Worm (Caenorhabditis elegans) whole organism, mixed stage, embryonic: ENCODE data around the gene C49C8.2.

ENCODE experiments used
- bed-3 ChIP-seq: fragments of 200-800 bp; sonication (Bioruptor generic); optimal IDR thresholded peaks from 3 replicates; lab custom pipeline; 2018; ENCODE audit warnings: mild to moderate bottlenecking, missing genetic modification characterization, moderate library complexity, missing compliant biosample characterization
- blmp-1 ChIP-seq: fragments of 150-350 bp; optimal IDR thresholded peaks from 2 replicates; lab custom pipeline; 2014; ENCODE audit warnings: missing biosample characterization, missing genetic modification characterization
- ceh-39 ChIP-seq: fragments of 150-350 bp; optimal IDR thresholded peaks from 2 replicates; lab custom pipeline; 2014; ENCODE audit warnings: missing biosample characterization, missing genetic modification characterization
- ceh-83 ChIP-seq: fragments of 200-800 bp; sonication (Bioruptor generic); optimal IDR thresholded peaks from 2 replicates; lab custom pipeline; 2018; ENCODE audit warnings: mild to moderate bottlenecking, missing genetic modification characterization, missing compliant biosample characterization
- ces-1 ChIP-seq: fragments of 150-350 bp; optimal IDR thresholded peaks from 2 replicates; lab custom pipeline; 2014; ENCODE audit warnings: missing biosample characterization, missing genetic modification reagents, missing genetic modification characterization
- cnd-1 ChIP-seq: fragments of 200-800 bp; sonication (Bioruptor generic); optimal IDR thresholded peaks from 2 replicates; lab custom pipeline; 2018; ENCODE audit warnings: mild to moderate bottlenecking, missing genetic modification characterization, missing compliant biosample characterization
- drap-1 ChIP-seq: fragments of 200-800 bp; sonication (Bioruptor generic); optimal IDR thresholded peaks from 3 replicates; lab custom pipeline; 2018; ENCODE audit warnings: mild to moderate bottlenecking, missing genetic modification characterization, missing compliant biosample characterization
- elt-3 ChIP-seq: fragments of 150-350 bp; optimal IDR thresholded peaks from 2 replicates; lab custom pipeline; 2014; ENCODE audit warnings: missing biosample characterization, missing genetic modification characterization
- flh-1 ChIP-seq: fragments of 200-800 bp; sonication (Bioruptor generic); optimal IDR thresholded peaks from 2 replicates; lab custom pipeline; 2018; ENCODE audit warnings: mild to moderate bottlenecking, missing genetic modification characterization, moderate library complexity, missing compliant biosample characterization
- ham-2 ChIP-seq: fragments of 200-800 bp; sonication (Bioruptor generic); optimal IDR thresholded peaks from 2 replicates; lab custom pipeline; 2018; ENCODE audit warnings: mild to moderate bottlenecking, missing genetic modification characterization, missing compliant biosample characterization
- lin-13 ChIP-seq: fragments of 150-350 bp; optimal IDR thresholded peaks from 2 replicates; lab custom pipeline; 2014; ENCODE audit warnings: missing biosample characterization, missing genetic modification characterization
- lin-32 ChIP-seq: fragments of 200-800 bp; sonication (Bioruptor generic); optimal IDR thresholded peaks from 2 replicates; lab custom pipeline; 2018; ENCODE audit warnings: mild to moderate bottlenecking, missing genetic modification characterization, missing compliant biosample characterization
- lsy-2 ChIP-seq: fragments of 150-350 bp; optimal IDR thresholded peaks from 2 replicates; lab custom pipeline; 2014; ENCODE audit warnings: missing biosample characterization, missing genetic modification characterization
- mab-5 ChIP-seq: fragments of 150-350 bp; optimal IDR thresholded peaks from 2 replicates; lab custom pipeline; 2014; ENCODE audit warnings: missing biosample characterization, missing genetic modification characterization
- mep-1 ChIP-seq: fragments of 150-350 bp; optimal IDR thresholded peaks from 2 replicates; lab custom pipeline; 2017; ENCODE audit warnings: missing biosample characterization, missing genetic modification reagents, missing genetic modification characterization, inconsistent platforms
- mls-2 ChIP-seq: sonication (generic microtip); optimal IDR thresholded peaks from 2 replicates; lab custom pipeline; 2016; ENCODE audit warnings: mild to moderate bottlenecking, missing genetic modification characterization, moderate library complexity, missing compliant biosample characterization
- nhr-12 ChIP-seq: fragments of 150-350 bp; optimal IDR thresholded peaks from 2 replicates; lab custom pipeline; 2014; ENCODE audit warnings: missing biosample characterization, missing genetic modification characterization
- nhr-237 ChIP-seq: fragments of 150-350 bp; optimal IDR thresholded peaks from 2 replicates; lab custom pipeline; 2014; ENCODE audit warnings: missing biosample characterization, missing genetic modification characterization
- nhr-28 ChIP-seq: fragments of 150-350 bp; optimal IDR thresholded peaks from 2 replicates; lab custom pipeline; 2014; ENCODE audit warnings: missing biosample characterization, missing genetic modification characterization
- nhr-76 ChIP-seq: sonication (generic microtip); optimal IDR thresholded peaks from 2 replicates; lab custom pipeline; 2017; ENCODE audit warnings: missing biosample characterization, missing genetic modification characterization
- pha-4 ChIP-seq: fragments of 150-350 bp; optimal IDR thresholded peaks from 2 replicates; lab custom pipeline; 2018; ENCODE audit warnings: missing biosample characterization, missing genetic modification reagents, missing genetic modification characterization
- sem-2 ChIP-seq: fragments of 200-800 bp; sonication (Bioruptor generic); optimal IDR thresholded peaks from 2 replicates; lab custom pipeline; 2018; ENCODE audit warnings: mild to moderate bottlenecking, missing genetic modification characterization, missing compliant biosample characterization
- snpc-4 ChIP-seq: fragments of 150-350 bp; optimal IDR thresholded peaks from 2 replicates; lab custom pipeline; 2014; ENCODE audit warnings: missing biosample characterization, missing genetic modification characterization
- sptf-1 ChIP-seq: sonication (generic microtip); optimal IDR thresholded peaks from 2 replicates; lab custom pipeline; 2017; ENCODE audit warnings: mild to moderate bottlenecking, missing genetic modification characterization, moderate library complexity, missing compliant biosample characterization
- unc-120 ChIP-seq: sonication (generic microtip); optimal IDR thresholded peaks from 2 replicates; lab custom pipeline; 2017; ENCODE audit warnings: missing genetic modification characterization, missing compliant biosample characterization; ENCODE audit not compliant: poor library complexity, severe bottlenecking
- unc-39 ChIP-seq: fragments of 150-350 bp; optimal IDR thresholded peaks from 2 replicates; lab custom pipeline; 2014; ENCODE audit warnings: missing biosample characterization, missing genetic modification characterization
- unc-62 ChIP-seq: fragments of 150-350 bp; optimal IDR thresholded peaks from 2 replicates; lab custom pipeline; 2014; ENCODE audit warnings: missing biosample characterization, missing genetic modification reagents, missing genetic modification characterization
- zip-8 ChIP-seq: fragments of 150-350 bp; optimal IDR thresholded peaks from 2 replicates; lab custom pipeline; 2014; ENCODE audit warnings: missing biosample characterization, missing genetic modification characterization

C49C8.2 gene

ce11 chrIV:8653592-8653991 lies 2.7 kb downstream of the C49C8.2 start, which contains the start of gene C49C8.5:
Gene C49C8.5 (minus strand): TSS chrIV:8653664.
- TF ChIP-seq nhr-28 (tag; lab: Kevin White, UChicago) (no peak), lin-13 (tag; lab: Kevin White, UChicago) (no peak)

- TF ChIP-seq snpc-4 (no peak), zip-8 (tag; lab: Kevin White, UChicago) (peak; percentile 92)
Observed at ce11 chrIV:8654115-8654628, 3.3 kb downstream of the C49C8.2 start, which contains the start of gene C49C8.1. Gene C49C8.1 (plus strand): TSS chrIV:8654578.

ce11 chrIV:8658122-8658521 lies 7.2 kb downstream of the C49C8.2 start, which contains the start of gene C49C8.6:
Gene C49C8.6 (minus strand): TSS chrIV:8658222.
- no peak for TF ChIP-seq lin-32 (GFP tag; lab: Kevin White, UChicago)
- no peak for TF ChIP-seq drap-1 (GFP tag; lab: Kevin White, UChicago)
- no peak for TF ChIP-seq elt-3 (tag; lab: Kevin White, UChicago)
- no peak for TF ChIP-seq mls-2
- no peak for TF ChIP-seq flh-1
- no peak for TF ChIP-seq mab-5 (tag; lab: Kevin White, UChicago)
- TF ChIP-seq sptf-1 (tag; lab: Kevin White, UChicago), result no peak
- TF ChIP-seq snpc-4, result no peak
- TF ChIP-seq ceh-39 (tag; lab: Kevin White, UChicago), result no peak
- TF ChIP-seq unc-39, result no peak
- TF ChIP-seq ham-2, result no peak

- TF ChIP-seq pha-4 (tag; lab: Kevin White, UChicago) (no peak), nhr-28 (tag; lab: Kevin White, UChicago) (no peak), snpc-4 (no peak), nhr-237 (no peak), flh-1 (no peak), mep-1 (tag; lab: Kevin White, UChicago) (no peak), mls-2 (no peak)
Observed at ce11 chrIV:8665778-8666177, 14.9 kb downstream of the C49C8.2 start.

ce11 chrIV:8668635-8669034 lies 17.7 kb downstream of the C49C8.2 start, which contains the start of gene cdh-5:
Gene cdh-5 (plus strand): TSS chrIV:8668935.
- TF ChIP-seq elt-3 (tag; lab: Kevin White, UChicago), result no peak
- no peak for TF ChIP-seq cnd-1 (tag; lab: Kevin White, UChicago)
- TF ChIP-seq nhr-76, result no peak
- no peak for TF ChIP-seq nhr-12 (tag; lab: Kevin White, UChicago)
- no peak for TF ChIP-seq lsy-2
- TF ChIP-seq lin-32 (GFP tag; lab: Kevin White, UChicago), result no peak

ce11 chrIV:8673733-8674375 lies 23.0 kb downstream of the C49C8.2 start:
- no peak for TF ChIP-seq elt-3 (tag; lab: Kevin White, UChicago)
- no peak for TF ChIP-seq sem-2 (GFP tag; lab: Kevin White, UChicago)
- TF ChIP-seq unc-39, result no peak
- no peak for TF ChIP-seq lin-32 (GFP tag; lab: Kevin White, UChicago)
- TF ChIP-seq ceh-83, result no peak
- TF ChIP-seq unc-120, result no peak
- TF ChIP-seq sptf-1 (tag; lab: Kevin White, UChicago), result no peak
- TF ChIP-seq bed-3, result no peak
- no peak for TF ChIP-seq nhr-76
- no peak for TF ChIP-seq mls-2
- no peak for TF ChIP-seq pha-4 (tag; lab: Kevin White, UChicago)
- TF ChIP-seq ceh-39 (tag; lab: Kevin White, UChicago), result no peak
- no peak for TF ChIP-seq lin-13 (tag; lab: Kevin White, UChicago)
- TF ChIP-seq mep-1 (tag; lab: Kevin White, UChicago), result no peak
- TF ChIP-seq unc-62 (GFP tag; lab: Kevin White, UChicago), result no peak
- TF ChIP-seq snpc-4, result no peak
- TF ChIP-seq drap-1 (GFP tag; lab: Kevin White, UChicago), result no peak
- TF ChIP-seq ces-1 (GFP tag; lab: Kevin White, UChicago), result no peak
- no peak for TF ChIP-seq ham-2

- TF ChIP-seq mep-1 (tag; lab: Kevin White, UChicago) (no peak), blmp-1 (tag; lab: Kevin White, UChicago) (no peak), ham-2 (no peak), zip-8 (tag; lab: Kevin White, UChicago) (no peak)
Observed at ce11 chrIV:8677303-8677702, 26.4 kb downstream of the C49C8.2 start, which contains the start of gene F08B4.8. Gene F08B4.8 (plus strand): TSS chrIV:8677603.
